Worm (Caenorhabditis elegans): ENCODE measurements around the gene cat-2.

Gene cat-2

ce11 chrII:257519-257918 is at the start of gene cat-2:
Gene cat-2 (plus strand): TSS chrII:257819.
- no peak for TF ChIP-seq efl-1 (GFP tag; optimal IDR thresholded peaks at IDR 0.05)
- no peak for TF ChIP-seq somi-1 (GFP tag; optimal IDR thresholded peaks at IDR 0.05)
- TF ChIP-seq D2030.7 (GFP tag; IDR thresholded peaks at IDR 0.05), result no peak
- TF ChIP-seq mxl-1 (tag; optimal IDR thresholded peaks at IDR 0.05), result no peak
- no peak for TF ChIP-seq nhr-120 (GFP tag; IDR thresholded peaks at IDR 0.05)
- TF ChIP-seq F39B2.1 (GFP tag; IDR thresholded peaks at IDR 0.05), result no peak
- TF ChIP-seq F23B12.7 (tag; optimal IDR thresholded peaks at IDR 0.05; ENCODE audit: insufficient read depth), result no peak
- TF ChIP-seq cebp-2 (GFP tag; IDR thresholded peaks at IDR 0.05), result no peak
- no peak for TF ChIP-seq snpc-1.3 (tag; optimal IDR thresholded peaks at IDR 0.05; ENCODE audit: insufficient read depth)
- TF ChIP-seq Y56A3A.18 (GFP tag; IDR thresholded peaks at IDR 0.05), result no peak
- no peak for TF ChIP-seq Y79H2A.3 (GFP tag; conservative IDR thresholded peaks at IDR 0.05)

- no peak for TF ChIP-seq attf-5 (GFP tag; optimal IDR thresholded peaks at IDR 0.05)
These were observed 49.5 kb upstream of the cat-2 start for ce11 chrII:208097-208496.

ce11 chrII:216598-216997 is 41.0 kb upstream of the cat-2 start, which contains the start of gene F48A11.4:
Gene F48A11.4 (minus strand): TSS chrII:216621.
- peak; percentile 79 for TF ChIP-seq F52B5.7 (tag; optimal IDR thresholded peaks at IDR 0.05)
- peak; percentile 50 for TF ChIP-seq hrde-1 (tag; optimal IDR thresholded peaks at IDR 0.05; ENCODE audit: borderline replicate concordance)
- no peak for TF ChIP-seq rpc-1 (optimal IDR thresholded peaks at IDR 0.05)
- no peak for TF ChIP-seq rpc-1 (tag; optimal IDR thresholded peaks at IDR 0.05)
- 0 out of 2 replicates have a peak, but pooled peaks have one; percentile 42 for TF ChIP-seq bed-1 (GFP tag; IDR thresholded peaks at IDR 0.05)
- 0 out of 2 replicates have a peak, but pooled peaks have one; percentile 19 for TF ChIP-seq egl-18 (GFP tag; IDR thresholded peaks at IDR 0.05)
- no peak for TF ChIP-seq ccch-3 (GFP tag; optimal IDR thresholded peaks at IDR 0.05)
- no peak for TF ChIP-seq ets-4 (GFP tag; optimal IDR thresholded peaks at IDR 0.05)
- TF ChIP-seq attf-5 (GFP tag; optimal IDR thresholded peaks at IDR 0.05), result peak; percentile 77
- TF ChIP-seq sdz-38 (tag; optimal IDR thresholded peaks at IDR 0.05), result no peak
- peak; percentile 92 for TF ChIP-seq zim-3 (tag; optimal IDR thresholded peaks at IDR 0.05)
- no peak for TF ChIP-seq nfya-2 (GFP tag; IDR thresholded peaks at IDR 0.05)
- TF ChIP-seq D2030.7 (GFP tag; IDR thresholded peaks at IDR 0.05), result peak; percentile 80
- TF ChIP-seq dpff-1 (tag; optimal IDR thresholded peaks at IDR 0.05), result peak; percentile 63
- peak; percentile 93 for TF ChIP-seq F23B12.7 (tag; optimal IDR thresholded peaks at IDR 0.05; ENCODE audit: insufficient read depth)
- no peak for TF ChIP-seq mxl-1 (tag; optimal IDR thresholded peaks at IDR 0.05)
- no peak for TF ChIP-seq egrh-3 (GFP tag; IDR thresholded peaks at IDR 0.05)
- peak; percentile 61 for TF ChIP-seq atf-7 (tag; optimal IDR thresholded peaks at IDR 0.05)
- TF ChIP-seq aptf-3 (GFP tag; IDR thresholded peaks at IDR 0.05), result no peak
- no peak for TF ChIP-seq T26A5.8 (tag; optimal IDR thresholded peaks at IDR 0.05)
- TF ChIP-seq dpl-1 (GFP tag; optimal IDR thresholded peaks at IDR 0.05), result peak; percentile 93
- peak; percentile 78 for TF ChIP-seq F57C9.4 (tag; optimal IDR thresholded peaks at IDR 0.05)
- no peak for TF ChIP-seq cebp-2 (GFP tag; IDR thresholded peaks at IDR 0.05)
- TF ChIP-seq lag-1 (GFP tag; IDR thresholded peaks at IDR 0.05), result 0 out of 2 replicates have a peak, but pooled peaks have one; percentile 62
- peak; percentile 99 for TF ChIP-seq mcd-1 (GFP tag; IDR thresholded peaks at IDR 0.05)
- peak; percentile 70 for TF ChIP-seq F33H1.4 (GFP tag; IDR thresholded peaks at IDR 0.05)
- no peak for TF ChIP-seq snpc-1.1 (tag; optimal IDR thresholded peaks at IDR 0.05; ENCODE audit: insufficient read depth)
- no peak for TF ChIP-seq ztf-6 (GFP tag; IDR thresholded peaks at IDR 0.05)
- peak; percentile 86 for TF ChIP-seq ama-1 (optimal IDR thresholded peaks at IDR 0.05)
- peak in 1 of 2 experiments; percentile 81 for TF ChIP-seq ama-1 (GFP tag; optimal IDR thresholded peaks at IDR 0.05)
- TF ChIP-seq nfyb-1 (GFP tag; IDR thresholded peaks at IDR 0.05), result peak; percentile 95
- TF ChIP-seq Y53G8AR.9 (GFP tag; conservative IDR thresholded peaks at IDR 0.05), result peak; percentile 95
- peak; percentile 24 for TF ChIP-seq somi-1 (GFP tag; optimal IDR thresholded peaks at IDR 0.05)
- TF ChIP-seq B0035.1 (tag; optimal IDR thresholded peaks at IDR 0.05), result peak; percentile 71
- TF ChIP-seq madf-6 (GFP tag; IDR thresholded peaks at IDR 0.05), result peak; percentile 82
- TF ChIP-seq ztf-18 (tag; optimal IDR thresholded peaks at IDR 0.05), result peak; percentile 61
- TF ChIP-seq Y79H2A.3 (GFP tag; conservative IDR thresholded peaks at IDR 0.05), result 0 out of 2 replicates have a peak, but pooled peaks have one; percentile 41
- TF ChIP-seq unc-62 (GFP tag; optimal IDR thresholded peaks at IDR 0.05), result no peak
- TF ChIP-seq ekl-4 (GFP tag; IDR thresholded peaks at IDR 0.05), result peak; percentile 94
- no peak for TF ChIP-seq nhr-179 (tag; optimal IDR thresholded peaks at IDR 0.05)
